Fruit fly (Drosophila melanogaster) whole organism, embryonic: ENCODE data around the gene CG9286.

Experiments used
- Aef1 ChIP-seq: fragments of 200-800 bp; sonication (Bioruptor generic); IDR thresholded peaks from 3 replicates; pipeline ENCODE4 v1.3.6; 2022; ENCODE audit warnings: missing biosample characterization, missing genetic modification characterization
- Antp ChIP-seq: fragments of 200-800 bp; sonication (Bioruptor generic); optimal IDR thresholded peaks from 3 replicates; lab custom pipeline; 2016; ENCODE audit warnings: missing biosample characterization, missing genetic modification characterization
- CG14050 ChIP-seq: fragments of 200-800 bp; sonication (Bioruptor generic); IDR thresholded peaks from 3 replicates; pipeline ENCODE4 v1.3.6; 2022; ENCODE audit warnings: missing biosample characterization, missing genetic modification characterization
- CG14965 ChIP-seq: fragments of 200-800 bp; sonication (Bioruptor generic); optimal IDR thresholded peaks from 2 replicates; lab custom pipeline; 2016; ENCODE audit warnings: missing biosample characterization, missing genetic modification characterization, borderline replicate concordance
- CG15479 ChIP-seq: fragments of 200-800 bp; sonication (Bioruptor generic); optimal IDR thresholded peaks from 3 replicates; lab custom pipeline; 2019; ENCODE audit warnings: missing biosample characterization, mild to moderate bottlenecking, missing genetic modification characterization, moderate library complexity
- CG15514 ChIP-seq: fragments of 200-800 bp; sonication (Bioruptor generic); optimal IDR thresholded peaks from 3 replicates; lab custom pipeline; 2017; ENCODE audit warnings: missing biosample characterization, missing genetic modification characterization, mild to moderate bottlenecking, moderate library complexity, missing genetic modification reagents
- CG17361 ChIP-seq: fragments of 200-800 bp; sonication (Bioruptor generic); IDR thresholded peaks from 3 replicates; pipeline ENCODE4 v1.3.6; 2022; ENCODE audit warnings: missing biosample characterization, missing genetic modification characterization
- CG3065 ChIP-seq: fragments of 200-800 bp; sonication (Bioruptor generic); optimal IDR thresholded peaks from 2 replicates; lab custom pipeline; 2016; ENCODE audit warnings: missing biosample characterization, missing genetic modification characterization
- CG31224 ChIP-seq: fragments of 200-800 bp; sonication (Bioruptor generic); IDR thresholded peaks from 2 replicates; pipeline ENCODE4 v1.3.6; 2022; ENCODE audit warnings: missing biosample characterization, missing genetic modification characterization
- CG33213 ChIP-seq: fragments of 200-800 bp; sonication (Bioruptor generic); optimal IDR thresholded peaks from 3 replicates; lab custom pipeline; 2016; ENCODE audit warnings: missing biosample characterization, missing genetic modification characterization
- CG33557 ChIP-seq: fragments of 200-800 bp; sonication (Bioruptor generic); optimal IDR thresholded peaks from 2 replicates; lab custom pipeline; 2019; ENCODE audit warnings: missing biosample characterization, mild to moderate bottlenecking, missing genetic modification characterization, moderate library complexity
- CG8944 ChIP-seq: fragments of 200-800 bp; sonication (Bioruptor generic); optimal IDR thresholded peaks from 3 replicates; lab custom pipeline; 2016; ENCODE audit warnings: missing biosample characterization, missing genetic modification characterization
- CG9797 ChIP-seq: fragments of 200-800 bp; sonication (Bioruptor generic); optimal IDR thresholded peaks from 3 replicates; lab custom pipeline; 2018; ENCODE audit warnings: missing biosample characterization, mild to moderate bottlenecking, missing genetic modification characterization
- Chrac-16 ChIP-seq: fragments of 200-800 bp; sonication (Bioruptor generic); optimal IDR thresholded peaks from 3 replicates; lab custom pipeline; 2016; ENCODE audit warnings: missing biosample characterization, missing genetic modification characterization
- Deaf1 ChIP-seq: fragments of 200-800 bp; optimal IDR thresholded peaks from 3 replicates; lab custom pipeline; 2019; ENCODE audit warnings: missing biosample characterization, mild to moderate bottlenecking, missing genetic modification characterization, moderate library complexity
- Drgx ChIP-seq: fragments of 200-800 bp; sonication (Bioruptor generic); IDR thresholded peaks from 2 replicates; pipeline ENCODE4 v1.3.6; 2022; ENCODE audit warnings: missing biosample characterization, missing genetic modification characterization
- Eip74EF ChIP-seq, 2 experiments: fragments of 200-800 bp in 1 of 2; fragments of >200 bp in 1 of 2; sonication (Bioruptor generic) in 1 of 2; optimal IDR thresholded peaks; 2 replicates each; lab custom pipeline; 2017 to 2019; ENCODE audit warnings: missing biosample characterization in 2 of 2, missing genetic modification characterization in 2 of 2, mild to moderate bottlenecking in 1 of 2, moderate library complexity in 1 of 2
- Ets65A ChIP-seq: fragments of 200-800 bp; sonication (Bioruptor generic); peaks from one replicate; lab custom pipeline; 2016; ENCODE audit warnings: missing biosample characterization, missing genetic modification characterization
- Hand ChIP-seq: fragments of 200-800 bp; sonication (Bioruptor generic); optimal IDR thresholded peaks from 2 replicates; lab custom pipeline; 2017; ENCODE audit warnings: mild to moderate bottlenecking, missing biosample characterization, missing genetic modification reagents, missing genetic modification characterization
- Hr39 ChIP-seq: fragments of >200 bp; optimal IDR thresholded peaks from 2 replicates; lab custom pipeline; 2017
- MTF-1 ChIP-seq: fragments of 200-800 bp; sonication (Bioruptor generic); optimal IDR thresholded peaks from 2 replicates; lab custom pipeline; 2018; ENCODE audit warnings: missing biosample characterization, mild to moderate bottlenecking, missing genetic modification characterization, borderline replicate concordance
- Ravus ChIP-seq: fragments of 200-800 bp; sonication (Bioruptor generic); IDR thresholded peaks from 2 replicates; pipeline ENCODE4 v1.3.6; 2022; ENCODE audit warnings: missing biosample characterization, missing genetic modification characterization
- Sox100B ChIP-seq: fragments of 200-800 bp; sonication (Bioruptor generic); optimal IDR thresholded peaks from 3 replicates; lab custom pipeline; 2018; ENCODE audit warnings: missing biosample characterization, mild to moderate bottlenecking, missing genetic modification characterization
- Spps ChIP-seq: fragments of 200-800 bp; sonication (Bioruptor generic); optimal IDR thresholded peaks from 2 replicates; lab custom pipeline; 2018; ENCODE audit warnings: missing biosample characterization, mild to moderate bottlenecking, missing genetic modification characterization
- Taf1 ChIP-seq: fragments of 200-800 bp; sonication (Bioruptor generic); IDR thresholded peaks from 2 replicates; pipeline ENCODE4 v1.3.6; 2022; ENCODE audit warnings: missing biosample characterization, missing genetic modification characterization
- ash1 ChIP-seq: fragments of 200-800 bp; sonication (Bioruptor generic); optimal IDR thresholded peaks from 2 replicates; lab custom pipeline; 2018; ENCODE audit warnings: missing biosample characterization, mild to moderate bottlenecking, missing genetic modification characterization
- bbx ChIP-seq: fragments of 200-800 bp; sonication (Bioruptor generic); IDR thresholded peaks from 2 replicates; pipeline ENCODE4 v1.3.6; 2022; ENCODE audit warnings: missing biosample characterization, missing genetic modification characterization; ENCODE audit not compliant: partially characterized antibody
- bsh ChIP-seq, 2 experiments: fragments of 200-800 bp; sonication (Bioruptor generic); optimal IDR thresholded peaks; 2 replicates each; lab custom pipeline; 2017 to 2018; ENCODE audit warnings: mild to moderate bottlenecking in 2 of 2, missing biosample characterization in 2 of 2, missing genetic modification characterization in 2 of 2, moderate library complexity in 1 of 2
- cad ChIP-seq: fragments of >200 bp; optimal IDR thresholded peaks from 2 replicates; lab custom pipeline; 2017; ENCODE audit warnings: missing biosample characterization, missing genetic modification characterization
- crol ChIP-seq: fragments of 200-800 bp; sonication (Bioruptor generic); IDR thresholded peaks from 2 replicates; pipeline ENCODE4 v1.3.6; 2022; ENCODE audit warnings: missing biosample characterization, missing genetic modification characterization
- crp ChIP-seq, 2 experiments: fragments of 200-800 bp; sonication (Bioruptor generic); optimal IDR thresholded peaks; 2 replicates in 1 of 2; 3 replicates in 1 of 2; lab custom pipeline; 2017; ENCODE audit warnings: missing biosample characterization in 2 of 2, missing genetic modification characterization in 2 of 2, mild to moderate bottlenecking in 1 of 2, moderate library complexity in 1 of 2
- danr ChIP-seq: fragments of 200-800 bp; sonication (Bioruptor generic); IDR thresholded peaks from 2 replicates; pipeline ENCODE4 v1.3.6; 2022; ENCODE audit warnings: missing biosample characterization, missing genetic modification characterization
- emc ChIP-seq: fragments of 200-800 bp; sonication (Bioruptor generic); optimal IDR thresholded peaks from 2 replicates; lab custom pipeline; 2016; ENCODE audit warnings: missing biosample characterization, missing genetic modification characterization
- en ChIP-seq: fragments of 200-800 bp; sonication (Bioruptor generic); optimal IDR thresholded peaks from 2 replicates; lab custom pipeline; 2016; ENCODE audit warnings: missing biosample characterization, missing genetic modification characterization
- nerfin-2 ChIP-seq: fragments of 200-800 bp; sonication (Bioruptor generic); IDR thresholded peaks from 2 replicates; pipeline ENCODE4 v1.3.6; 2022; ENCODE audit warnings: missing biosample characterization, missing genetic modification characterization; ENCODE audit not compliant: partially characterized antibody
- nmo ChIP-seq: fragments of 200-800 bp; sonication (Bioruptor generic); optimal IDR thresholded peaks from 2 replicates; lab custom pipeline; 2018; ENCODE audit warnings: missing biosample characterization, mild to moderate bottlenecking, missing genetic modification characterization, moderate library complexity
- sens ChIP-seq: fragments of 200-800 bp; sonication (Bioruptor generic); peaks from one replicate; lab custom pipeline; 2016; ENCODE audit warnings: missing biosample characterization, missing genetic modification characterization
- stc ChIP-seq: fragments of 200-800 bp; sonication (Bioruptor generic); IDR thresholded peaks from 2 replicates; pipeline ENCODE4 v1.3.6; 2022; ENCODE audit warnings: missing biosample characterization, missing genetic modification characterization
- tll ChIP-seq, 2 experiments: fragments of 200-800 bp in 1 of 2; fragments of >200 bp in 1 of 2; sonication (Bioruptor generic) in 1 of 2; optimal IDR thresholded peaks; 2 replicates each; lab custom pipeline; 2017 to 2019; ENCODE audit warnings: missing biosample characterization in 2 of 2, missing genetic modification characterization in 2 of 2, mild to moderate bottlenecking in 1 of 2, moderate library complexity in 1 of 2
- toy ChIP-seq: fragments of 200-800 bp; sonication (Bioruptor generic); IDR thresholded peaks from 2 replicates; pipeline ENCODE4 v1.3.6; 2022; ENCODE audit warnings: missing biosample characterization, missing genetic modification characterization
- twi ChIP-seq: fragments of 200-800 bp; optimal IDR thresholded peaks from 2 replicates; lab custom pipeline; 2019; ENCODE audit warnings: missing biosample characterization, mild to moderate bottlenecking, missing genetic modification characterization, moderate library complexity
- unc-4 ChIP-seq: fragments of 200-800 bp; sonication (Bioruptor generic); IDR thresholded peaks from 2 replicates; pipeline ENCODE4 v1.3.6; 2022; ENCODE audit warnings: missing biosample characterization, missing genetic modification characterization; ENCODE audit not compliant: partially characterized antibody
- zen ChIP-seq: fragments of 200-800 bp; sonication (Bioruptor generic); optimal IDR thresholded peaks from 3 replicates; lab custom pipeline; 2018; ENCODE audit warnings: missing biosample characterization, mild to moderate bottlenecking, missing genetic modification characterization, moderate library complexity

Gene CG9286

DNA sequence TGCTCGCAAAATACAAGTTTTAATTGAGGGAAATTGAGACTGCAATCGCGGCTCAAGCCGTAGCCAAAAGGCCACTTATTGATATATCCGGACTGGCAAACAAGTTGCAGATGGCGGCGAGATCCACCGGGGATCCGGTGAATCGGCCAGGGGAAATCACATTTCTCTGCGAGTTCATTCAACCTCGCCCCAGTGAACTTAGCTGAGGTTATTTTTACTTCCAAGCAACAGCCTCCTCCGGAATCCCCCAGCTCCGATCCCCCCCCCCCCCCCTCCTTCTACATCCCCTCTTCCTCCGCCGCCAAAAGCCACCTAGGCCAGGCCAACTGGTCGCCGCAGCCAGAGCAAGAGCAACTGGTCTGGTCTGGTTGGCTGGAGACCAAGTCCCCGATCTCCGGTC lies 26.6 kb downstream of the CG9286 start:
- TF ChIP-seq Ets65A (peak; percentile 26), emc (GFP tag; lab: Kevin White, UChicago) (no peak), bsh (GFP tag; optimal IDR thresholded peaks at IDR 0.05; lab: Kevin White, UChicago) (no peak), crol (peak; percentile 59), unc-4 (GFP tag; lab: Robert Waterston, UW) (no peak)

DNA sequence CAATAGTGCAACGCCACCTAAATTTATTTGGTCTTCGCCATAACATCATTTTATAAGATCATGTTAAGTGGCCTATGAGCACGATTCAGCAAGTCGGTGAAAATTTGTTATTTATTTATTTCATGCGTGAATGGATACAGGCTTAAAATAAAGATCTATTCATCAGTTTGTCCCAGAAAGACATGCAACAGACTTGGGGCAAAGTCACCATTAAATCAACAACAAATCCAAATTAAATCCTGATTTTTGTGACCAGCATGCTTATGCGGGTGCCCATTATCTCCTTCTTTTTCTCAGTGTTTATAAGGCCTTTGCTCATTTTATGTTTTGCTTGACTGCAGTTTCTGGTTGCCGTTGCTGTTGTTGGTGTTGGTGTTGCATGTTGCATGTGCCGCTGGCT lies 27.1 kb downstream of the CG9286 start:
- TF ChIP-seq CG15514 (GFP tag; lab: Kevin White, UChicago) = no peak
- TF ChIP-seq sens (GFP tag; lab: Kevin White, UChicago) = peak; percentile 42
- peak in 1 of 2 experiments; percentile 38 for TF ChIP-seq bsh (GFP tag; optimal IDR thresholded peaks at IDR 0.05; lab: Kevin White, UChicago)
- peak; percentile 14 for TF ChIP-seq nmo (GFP tag; lab: Kevin White, UChicago)
- TF ChIP-seq Drgx (GFP tag; lab: Robert Waterston, UW) = 0 out of 2 replicates have a peak, but pooled peaks have one; percentile 45
- TF ChIP-seq CG17361 = 0 out of 3 replicates have a peak, but pooled peaks have one; percentile 18

DNA sequence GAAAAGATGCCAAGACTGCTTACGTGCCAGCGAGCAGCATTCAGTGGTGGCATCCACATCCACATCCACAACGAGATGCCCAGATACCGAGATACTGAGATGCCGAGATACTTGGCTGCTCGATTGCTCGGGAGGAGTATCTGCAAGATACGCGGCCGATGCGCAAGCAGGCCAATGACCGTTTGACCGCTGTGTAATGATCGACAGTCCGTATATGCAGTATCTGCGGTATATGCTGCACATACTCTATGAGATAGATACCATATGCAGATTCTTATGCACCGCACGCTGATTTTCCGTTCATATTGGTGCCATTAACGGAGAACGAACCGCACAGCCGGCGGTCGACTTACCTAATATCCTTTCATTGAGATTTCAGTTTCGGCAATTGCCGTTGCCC lies 28.5 kb downstream of the CG9286 start:
- TF ChIP-seq CG14965 (GFP tag; lab: Kevin White, UChicago) (no peak), danr (no peak), Antp (GFP tag; lab: Kevin White, UChicago) (no peak), nerfin-2 (GFP tag; lab: Robert Waterston, UW) (no peak), twi (tag; lab: Kevin White, UChicago) (peak; percentile 76), CG15479 (GFP tag; lab: Kevin White, UChicago) (peak; percentile 79), bbx (GFP tag; lab: Robert Waterston, UW) (no peak), Ravus (GFP tag; lab: Robert Waterston, UW) (no peak), Aef1 (no peak)

DNA sequence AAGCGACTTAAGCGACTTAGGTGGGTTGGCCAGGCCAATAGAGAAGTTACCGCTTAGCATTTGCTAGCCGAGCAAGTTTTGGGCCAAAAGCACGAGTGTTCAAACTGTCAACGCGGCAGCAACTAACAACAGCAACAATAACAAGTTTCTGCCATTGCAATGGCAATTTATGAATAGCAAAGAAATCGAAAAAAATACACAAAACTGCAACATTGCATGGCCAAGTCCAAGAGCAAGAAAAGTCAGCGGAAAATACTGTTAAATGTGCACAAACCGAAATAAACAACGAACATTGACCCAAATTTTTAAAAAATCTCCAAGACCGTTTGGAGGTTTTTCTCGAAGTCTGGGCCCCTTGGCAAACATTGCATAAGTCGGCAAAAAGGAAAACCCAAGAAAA lies 29.5 kb downstream of the CG9286 start:
- no peak for TF ChIP-seq Chrac-16 (GFP tag; lab: Kevin White, UChicago)
- TF ChIP-seq ash1 = no peak

DNA sequence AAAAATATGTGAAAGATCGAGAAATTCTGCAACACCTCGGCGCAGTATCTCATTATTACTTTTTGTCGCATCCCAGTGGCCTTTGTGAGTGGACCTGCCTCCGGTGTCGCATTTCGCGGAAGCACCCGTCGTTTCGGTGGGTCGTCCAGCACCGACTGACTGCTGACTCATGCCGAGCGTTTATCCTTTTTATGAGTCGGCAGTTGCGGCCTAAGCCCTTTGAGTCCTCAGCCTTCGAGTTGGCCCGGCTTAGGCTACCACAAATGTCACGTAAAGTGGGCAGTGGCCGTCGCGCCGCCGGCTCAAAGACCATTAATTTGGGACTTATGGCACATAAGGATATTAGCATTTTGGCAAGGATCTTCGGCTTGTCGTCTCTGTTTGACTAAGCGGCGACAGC lies 31.0 kb downstream of the CG9286 start:
- TF ChIP-seq cad (GFP tag; lab: Kevin White, UChicago) (peak; percentile 60), tll (GFP tag; optimal IDR thresholded peaks at IDR 0.05; lab: Kevin White, UChicago) (peak in 1 of 2 experiments; percentile 95), zen (tag; lab: Kevin White, UChicago) (peak; percentile 94), CG9797 (GFP tag; lab: Kevin White, UChicago) (no peak), CG3065 (no peak), CG31224 (GFP tag; lab: Robert Waterston, UW) (no peak), CG33557 (no peak)

DNA sequence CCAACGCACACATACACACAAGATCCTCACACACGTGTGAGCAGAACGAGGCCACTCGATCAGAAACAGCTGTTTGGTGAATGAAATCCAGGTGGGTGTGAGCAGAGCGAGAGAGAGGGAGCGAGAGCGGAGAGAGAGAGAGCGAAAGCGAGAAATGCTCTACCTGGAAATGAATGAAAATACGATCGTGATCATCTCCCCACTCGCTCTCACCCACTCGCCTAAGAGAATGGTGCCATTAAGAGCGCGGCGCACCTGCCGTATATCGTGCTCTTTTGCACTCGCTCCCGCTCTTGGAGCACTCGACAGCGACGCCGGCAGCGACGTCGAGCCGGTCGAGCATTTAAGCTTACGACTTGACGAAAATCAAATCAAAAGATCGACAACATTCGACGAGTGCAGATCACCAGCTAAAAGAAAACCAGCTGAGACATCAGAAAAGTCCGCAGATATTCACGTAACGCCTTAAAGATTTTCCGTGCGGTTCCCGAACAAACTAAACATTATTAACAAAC lies 32.0 kb downstream of the CG9286 start, which contains the start of the genes tal-1A, tal-2A, tal-3A and tal-AA:
Gene tal-1A, plus strand, starts transcription at position 374 of the 515 bp plus-strand sequence.
Gene tal-2A, plus strand, starts transcription at position 374 of the 515 bp plus-strand sequence.
Gene tal-3A, plus strand, starts transcription at position 374 of the 515 bp plus-strand sequence.
Gene tal-AA, plus strand, starts transcription at position 374 of the 515 bp plus-strand sequence.
- TF ChIP-seq Eip74EF (GFP tag; optimal IDR thresholded peaks at IDR 0.05; lab: Kevin White, UChicago) (peak in 1 of 2 experiments; percentile 72), en (GFP tag; lab: Kevin White, UChicago) (no peak), Taf1 (GFP tag; lab: Robert Waterston, UW) (no peak), CG14050 (no peak), Deaf1 (tag; lab: Kevin White, UChicago) (peak; percentile 39), CG8944 (no peak), Hand (GFP tag; lab: Kevin White, UChicago) (no peak), Sox100B (GFP tag; lab: Kevin White, UChicago) (no peak), CG33213 (GFP tag; lab: Kevin White, UChicago) (no peak), MTF-1 (peak; percentile 7), Hr39 (lab: Kevin White, UChicago) (no peak), toy (GFP tag; lab: Robert Waterston, UW) (no peak), crp (GFP tag; optimal IDR thresholded peaks at IDR 0.05; lab: Kevin White, UChicago) (peak in 1 of 2 experiments; percentile 73), Spps (tag; lab: Kevin White, UChicago) (no peak), stc (peak; percentile 4; the same call in 1 of the 2 replicates)
